Worm (Caenorhabditis elegans): ENCODE measurements around the gene F59B10.3.

- no peak for TF ChIP-seq F13H6.1 (tag; optimal IDR thresholded peaks at IDR 0.05)
- no peak for TF ChIP-seq fos-1 (tag; optimal IDR thresholded peaks at IDR 0.05)
- no peak for TF ChIP-seq nhr-12 (tag; optimal IDR thresholded peaks at IDR 0.05)
- no peak for TF ChIP-seq unc-62 (GFP tag; optimal IDR thresholded peaks at IDR 0.05)
- TF ChIP-seq R02D3.7 (tag; optimal IDR thresholded peaks at IDR 0.05): no peak
- no peak for TF ChIP-seq peb-1 (tag; optimal IDR thresholded peaks at IDR 0.05)
- no peak for TF ChIP-seq elt-3 (tag; optimal IDR thresholded peaks at IDR 0.05)
- TF ChIP-seq snpc-4 (tag; optimal IDR thresholded peaks at IDR 0.05): no peak
- no peak for TF ChIP-seq nhr-77 (tag; optimal IDR thresholded peaks at IDR 0.05)
- TF ChIP-seq unc-39 (tag; optimal IDR thresholded peaks at IDR 0.05): no peak
Measured at ce11 chrII:10509746-10510145, 596 bp upstream of the F59B10.3 start, which contains the start of gene F59B10.2.

Data from whole organism, L2 larva.